Worm (Caenorhabditis elegans): Measurements from ENCODE around the gene tir-1.

ce11 chrIII:3921646-3922328, 20.3 kb upstream of the tir-1 start, which contains the start of the genes metl-6 and nit-1:
- TF ChIP-seq lsy-2 (tag; optimal IDR thresholded peaks at IDR 0.05) (no peak), unc-62 (GFP tag; optimal IDR thresholded peaks at IDR 0.05) (no peak), nhr-12 (tag; optimal IDR thresholded peaks at IDR 0.05) (no peak), bed-3 (GFP tag; optimal IDR thresholded peaks at IDR 0.05) (no peak), snpc-4 (tag; optimal IDR thresholded peaks at IDR 0.05) (no peak), sem-2 (GFP tag; optimal IDR thresholded peaks at IDR 0.05) (no peak), ham-2 (GFP tag; optimal IDR thresholded peaks at IDR 0.05) (no peak), blmp-1 (tag; optimal IDR thresholded peaks at IDR 0.05) (no peak), drap-1 (GFP tag; optimal IDR thresholded peaks at IDR 0.05) (no peak), ztf-11 (tag; optimal IDR thresholded peaks at IDR 0.05) (no peak)

All from whole organism, mixed stage, embryonic.